Worm (Caenorhabditis elegans): Measurements from ENCODE around the gene epi-1.
"Not testable (repeated sequence)": the region's sequence is repeated elsewhere in the genome, so short reads cannot be mapped to it uniquely, and the experiment has no call there.

epi-1 gene

ce11 chrIV:10658366-10658765 lies 8.3 kb upstream of the epi-1 start (continued):
- TF ChIP-seq Y56A3A.18 (GFP tag; IDR thresholded peaks at IDR 0.05) (peak; percentile 90), ceh-40 (GFP tag; IDR thresholded peaks at IDR 0.05) (peak; percentile 81), F39B2.1 (GFP tag; IDR thresholded peaks at IDR 0.05) (peak; percentile 82), dox-1 (GFP tag; IDR thresholded peaks at IDR 0.05) (peak; percentile 82), madf-8 (GFP tag; conservative IDR thresholded peaks at IDR 0.05) (0 out of 2 replicates have a peak, but pooled peaks have one; percentile 6), ztf-25 (GFP tag; IDR thresholded peaks at IDR 0.05) (peak; percentile 78; the same call in 1 of the 2 replicates), B0261.1 (tag; optimal IDR thresholded peaks at IDR 0.05) (peak; percentile 17), F37B4.10 (GFP tag; IDR thresholded peaks at IDR 0.05) (0 out of 2 replicates have a peak, but pooled peaks have one; percentile 28), ceh-58 (GFP tag; IDR thresholded peaks at IDR 0.05) (peak; percentile 92; the same call in 1 of the 2 replicates), Y95B8A.8 (GFP tag; IDR thresholded peaks at IDR 0.05) (0 out of 2 replicates have a peak, but pooled peaks have one; percentile 28), lin-26 (GFP tag; IDR thresholded peaks at IDR 0.05) (peak; percentile 98), egl-44 (GFP tag; IDR thresholded peaks at IDR 0.05) (peak; percentile 86), ceh-100 (GFP tag; IDR thresholded peaks at IDR 0.05) (peak; percentile 41; the same call in 1 of the 2 replicates), B0019.2 (GFP tag; conservative IDR thresholded peaks at IDR 0.05) (0 out of 2 replicates have a peak, but pooled peaks have one; percentile 30), attf-6 (GFP tag; IDR thresholded peaks at IDR 0.05) (peak; percentile 80), egl-18 (GFP tag; IDR thresholded peaks at IDR 0.05) (peak; percentile 78), bed-1 (GFP tag; IDR thresholded peaks at IDR 0.05) (0 out of 2 replicates have a peak, but pooled peaks have one; percentile 84), mcd-1 (GFP tag; IDR thresholded peaks at IDR 0.05) (peak; percentile 64; the same call in 1 of the 2 replicates), rcor-1 (GFP tag; IDR thresholded peaks at IDR 0.05) (peak; percentile 77), madf-6 (GFP tag; IDR thresholded peaks at IDR 0.05) (peak; percentile 79), cebp-2 (GFP tag; IDR thresholded peaks at IDR 0.05) (peak; percentile 76; the same call in 1 of the 2 replicates), madf-3 (GFP tag; IDR thresholded peaks at IDR 0.05) (peak; percentile 86), rpc-1 (tag; optimal IDR thresholded peaks at IDR 0.05) (peak; percentile 36)
- TF ChIP-seq rpc-1 (optimal IDR thresholded peaks at IDR 0.05) = not testable (repeated sequence)

- no peak for TF ChIP-seq mel-28 (tag; optimal IDR thresholded peaks at IDR 0.05; ENCODE audit: borderline replicate concordance)
- TF ChIP-seq tbp1 (GFP tag; optimal IDR thresholded peaks at IDR 0.05) = no peak
- no peak for TF ChIP-seq F39B2.1 (GFP tag; IDR thresholded peaks at IDR 0.05)
- no peak for TF ChIP-seq ekl-4 (GFP tag; IDR thresholded peaks at IDR 0.05)
- no peak for TF ChIP-seq B0336.3 (GFP tag; IDR thresholded peaks at IDR 0.05)
- TF ChIP-seq lin-40 (tag; optimal IDR thresholded peaks at IDR 0.05) = no peak
- no peak for TF ChIP-seq madf-3 (GFP tag; IDR thresholded peaks at IDR 0.05)
- TF ChIP-seq D2030.7 (GFP tag; IDR thresholded peaks at IDR 0.05) = no peak
- TF ChIP-seq lin-54 (GFP tag; optimal IDR thresholded peaks at IDR 0.05) = no peak
- TF ChIP-seq zfh-2 (GFP tag; conservative IDR thresholded peaks at IDR 0.05) = no peak
- TF ChIP-seq unc-62 (GFP tag; optimal IDR thresholded peaks at IDR 0.05) = no peak
- no peak for TF ChIP-seq gei-17 (GFP tag; optimal IDR thresholded peaks at IDR 0.05)
- no peak for TF ChIP-seq C06A6.2 (GFP tag; conservative IDR thresholded peaks at IDR 0.05)
Measured at ce11 chrIV:10661072-10661471, 5.6 kb upstream of the epi-1 start.

- TF ChIP-seq nhr-80 (tag; optimal IDR thresholded peaks at IDR 0.05) (peak; percentile 14), B0019.2 (GFP tag; conservative IDR thresholded peaks at IDR 0.05) (no peak)
Measured at ce11 chrIV:10661760-10662159, 4.9 kb upstream of the epi-1 start, which contains the start of gene fmo-1. Gene fmo-1, plus strand, starts transcription at chrIV:10661857.

- no peak for TF ChIP-seq die-1 (tag; optimal IDR thresholded peaks at IDR 0.05)
- no peak for TF ChIP-seq somi-1 (GFP tag; optimal IDR thresholded peaks at IDR 0.05)
- no peak for TF ChIP-seq ceh-40 (GFP tag; IDR thresholded peaks at IDR 0.05)
- no peak for TF ChIP-seq lir-1 (GFP tag; conservative IDR thresholded peaks at IDR 0.05)
- no peak for TF ChIP-seq egl-18 (GFP tag; IDR thresholded peaks at IDR 0.05)
- no peak for TF ChIP-seq hmg-1.2 (GFP tag; IDR thresholded peaks at IDR 0.05)
- no peak for TF ChIP-seq let-607 (tag; optimal IDR thresholded peaks at IDR 0.05)
- no peak for TF ChIP-seq rcor-1 (GFP tag; IDR thresholded peaks at IDR 0.05)
- no peak for TF ChIP-seq lin-35 (GFP tag; optimal IDR thresholded peaks at IDR 0.05)
- no peak for TF ChIP-seq xnd-1 (tag; optimal IDR thresholded peaks at IDR 0.05)
- no peak for TF ChIP-seq aptf-3 (GFP tag; IDR thresholded peaks at IDR 0.05)
- no peak for TF ChIP-seq attf-6 (GFP tag; IDR thresholded peaks at IDR 0.05)
Measured at ce11 chrIV:10664134-10664533, 2.5 kb upstream of the epi-1 start, which contains the start of gene K08C7.7. Gene K08C7.7, plus strand, starts transcription at chrIV:10664434.
